Worm (Caenorhabditis elegans): ENCODE results near the gene kcmf-1.

DNA sequence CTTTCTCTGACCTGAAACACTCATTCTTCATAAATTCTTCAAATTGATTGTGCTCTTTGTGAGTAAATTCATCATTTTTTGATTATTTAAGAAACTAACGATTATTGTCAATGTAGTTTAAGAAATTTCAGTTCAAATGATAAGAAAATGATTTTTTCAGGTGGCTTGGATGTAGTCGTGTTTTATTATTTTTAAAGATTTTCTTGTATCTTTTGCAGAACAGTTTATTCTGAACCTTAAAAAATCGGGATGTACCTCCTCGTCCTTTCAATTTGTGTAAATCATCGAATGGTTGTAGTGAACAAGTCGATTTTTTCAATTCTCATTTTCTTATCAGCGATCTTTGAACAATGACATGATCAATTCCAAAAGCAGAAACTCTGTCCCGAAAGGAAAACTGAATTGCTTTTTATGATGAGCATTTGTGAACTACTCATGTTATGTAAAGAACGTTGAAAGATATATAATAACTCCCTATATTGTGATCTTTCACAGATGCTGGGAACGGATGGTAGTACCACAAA lies 36.1 kb downstream of the kcmf-1 start, which contains the start of gene slc-17.3:
- TF ChIP-seq scrt-1 (GFP tag; IDR thresholded peaks at IDR 0.05): no peak
- TF ChIP-seq hmg-4 (GFP tag; optimal IDR thresholded peaks at IDR 0.05): no peak
- TF ChIP-seq hmbx-1 (tag; optimal IDR thresholded peaks at IDR 0.05): no peak
- TF ChIP-seq tra-4 (tag; optimal IDR thresholded peaks at IDR 0.05): no peak
- TF ChIP-seq ama-1 (optimal IDR thresholded peaks at IDR 0.05): no peak
- TF ChIP-seq B0310.2 (tag; optimal IDR thresholded peaks at IDR 0.05): no peak
- TF ChIP-seq pes-1 (GFP tag; IDR thresholded peaks at IDR 0.05): no peak
- no peak for TF ChIP-seq ets-7 (tag; optimal IDR thresholded peaks at IDR 0.05)
- TF ChIP-seq F13C5.2 (tag; optimal IDR thresholded peaks at IDR 0.05): no peak
- no peak for TF ChIP-seq tbx-11 (GFP tag; IDR thresholded peaks at IDR 0.05)
- no peak for TF ChIP-seq aly-1 (tag; optimal IDR thresholded peaks at IDR 0.05)
- no peak for TF ChIP-seq ceh-36 (tag; optimal IDR thresholded peaks at IDR 0.05)
- no peak for TF ChIP-seq flt-1 (GFP tag; IDR thresholded peaks at IDR 0.05)

Data from whole organism, early embryonic.